Worm (Caenorhabditis elegans): ENCODE data around the gene F11D5.6.

DNA sequence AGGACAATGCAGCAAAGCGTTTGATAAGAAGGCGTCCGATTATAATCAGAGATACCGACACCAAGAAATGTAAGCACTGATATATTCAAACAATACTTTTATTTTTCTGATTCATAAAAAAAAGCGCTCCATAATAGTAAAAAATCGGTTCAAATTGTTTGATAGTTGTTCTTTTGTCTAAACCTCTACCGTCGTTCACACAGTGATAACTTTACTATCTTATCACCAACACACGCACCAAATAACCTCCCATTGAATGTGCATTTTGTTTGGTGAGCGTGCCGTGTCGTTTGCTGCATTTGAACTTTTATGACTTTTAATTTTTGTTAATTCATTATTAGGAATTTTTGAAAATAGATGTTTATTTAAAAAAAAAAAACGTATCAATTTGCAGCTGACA, 8.0 kb upstream of the F11D5.6 start:
- no peak for TF ChIP-seq dao-5 (tag; optimal IDR thresholded peaks at IDR 0.05)
- TF ChIP-seq him-1 (tag; optimal IDR thresholded peaks at IDR 0.05): no peak
